Fruit fly (Drosophila melanogaster): ENCODE data around the gene CG32085.
A peak's percentile ranks its signal among the peaks of the same experiment; 100 is the strongest.

- peak; percentile 48 for TF ChIP-seq CG9215 (GFP tag; IDR thresholded peaks at IDR 0.05)
- TF ChIP-seq Opbp (GFP tag; IDR thresholded peaks at IDR 0.05; ENCODE audit: partially characterized antibody), result no peak
Measured at dm6 chr3L:11680298-11680697, at the start of gene CG32085.

Data from whole organism, embryonic.